Worm (Caenorhabditis elegans): ENCODE data around the gene C42D8.1.

C42D8.1 gene

DNA sequence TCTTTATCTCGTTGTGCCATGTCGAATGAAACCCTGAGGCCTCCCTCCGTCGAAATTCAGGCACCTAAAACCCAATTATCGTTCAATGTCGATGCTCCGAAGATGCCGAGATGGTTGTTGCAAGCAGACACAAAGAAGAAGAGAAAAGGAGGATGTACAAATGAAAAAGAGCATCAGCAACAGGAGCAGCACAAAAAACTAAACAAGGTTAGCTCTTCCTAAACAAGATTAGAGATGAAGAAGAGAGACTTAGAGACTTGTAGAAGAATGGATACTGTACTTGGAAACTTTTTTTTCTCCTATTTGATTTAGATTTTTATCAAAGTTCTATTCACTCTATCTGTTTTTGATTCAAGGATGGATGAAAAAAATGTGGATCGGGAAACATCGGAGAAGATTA is 8.3 kb downstream of the C42D8.1 start:
- TF ChIP-seq sma-9 (GFP tag; optimal IDR thresholded peaks at IDR 0.05) (peak; percentile 23), sma-9 (tag; optimal IDR thresholded peaks at IDR 0.05) (no peak), lsy-2 (tag; optimal IDR thresholded peaks at IDR 0.05) (peak in 1 of 2 experiments; percentile 39), sem-4 (tag; optimal IDR thresholded peaks at IDR 0.05) (peak; percentile 48), nhr-6 (tag; optimal IDR thresholded peaks at IDR 0.05) (peak; percentile 30), unc-62 (GFP tag; optimal IDR thresholded peaks at IDR 0.05) (no peak), C34F6.9 (tag; optimal IDR thresholded peaks at IDR 0.05) (peak; percentile 24), lin-11 (tag; optimal IDR thresholded peaks at IDR 0.05) (no peak), crh-2 (tag; optimal IDR thresholded peaks at IDR 0.05) (peak; percentile 0), peb-1 (tag; optimal IDR thresholded peaks at IDR 0.05) (no peak), nhr-237 (tag; optimal IDR thresholded peaks at IDR 0.05) (no peak), nhr-21 (tag; optimal IDR thresholded peaks at IDR 0.05) (no peak), ztf-1 (GFP tag; conservative IDR thresholded peaks at IDR 0.05) (no peak)

DNA sequence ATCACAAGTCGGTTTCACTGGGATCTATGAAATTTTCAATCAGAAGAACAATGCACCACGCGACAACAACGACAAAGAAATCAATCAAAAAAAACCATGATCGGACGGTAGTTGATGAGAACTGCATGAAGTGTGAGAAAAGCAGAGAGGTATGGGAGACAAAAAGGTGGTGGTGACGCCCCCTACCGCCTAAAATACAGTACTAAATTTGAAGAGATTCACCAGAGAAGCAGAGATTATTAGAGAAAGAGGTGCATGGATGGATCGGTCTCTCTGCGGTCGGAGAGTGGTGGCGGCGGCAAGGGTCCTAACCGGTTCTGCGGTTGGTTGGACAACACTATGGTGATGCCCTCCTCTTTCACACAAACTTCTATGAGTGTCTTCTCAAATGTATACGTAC is 9.9 kb downstream of the C42D8.1 start:
- TF ChIP-seq snpc-4 (tag; optimal IDR thresholded peaks at IDR 0.05) = no peak
- TF ChIP-seq nhr-25 (tag; optimal IDR thresholded peaks at IDR 0.05) = peak; percentile 83
- TF ChIP-seq skn-1 (tag; optimal IDR thresholded peaks at IDR 0.05) = no peak
- no peak for TF ChIP-seq R02D3.7 (tag; optimal IDR thresholded peaks at IDR 0.05)
- TF ChIP-seq mbf-1 (tag; optimal IDR thresholded peaks at IDR 0.05) = no peak
- no peak for TF ChIP-seq egl-27 (tag; optimal IDR thresholded peaks at IDR 0.05)
- peak in 1 of 2 experiments; percentile 32 for TF ChIP-seq lsy-2 (tag; optimal IDR thresholded peaks at IDR 0.05)
- TF ChIP-seq nhr-237 (tag; optimal IDR thresholded peaks at IDR 0.05) = no peak
- no peak for TF ChIP-seq nhr-12 (tag; optimal IDR thresholded peaks at IDR 0.05)
- peak; percentile 66 for TF ChIP-seq lin-39 (tag; optimal IDR thresholded peaks at IDR 0.05)
- no peak for TF ChIP-seq nhr-11 (tag; optimal IDR thresholded peaks at IDR 0.05)
- TF ChIP-seq ztf-4 (tag; optimal IDR thresholded peaks at IDR 0.05) = peak; percentile 17
- TF ChIP-seq peb-1 (tag; optimal IDR thresholded peaks at IDR 0.05) = no peak
- no peak for TF ChIP-seq unc-39 (tag; optimal IDR thresholded peaks at IDR 0.05)
- TF ChIP-seq crh-2 (tag; optimal IDR thresholded peaks at IDR 0.05) = peak; percentile 43
- TF ChIP-seq nhr-23 (tag; optimal IDR thresholded peaks at IDR 0.05) = no peak
- TF ChIP-seq gmeb-1 (tag; optimal IDR thresholded peaks at IDR 0.05) = peak; percentile 40
- no peak for TF ChIP-seq zag-1 (tag; optimal IDR thresholded peaks at IDR 0.05)
- no peak for TF ChIP-seq elt-1 (tag; optimal IDR thresholded peaks at IDR 0.05)
- peak; percentile 76 for TF ChIP-seq nhr-21 (tag; optimal IDR thresholded peaks at IDR 0.05)
- TF ChIP-seq dmd-4 (tag; optimal IDR thresholded peaks at IDR 0.05) = no peak
- peak; percentile 55 for TF ChIP-seq fos-1 (tag; optimal IDR thresholded peaks at IDR 0.05)
- TF ChIP-seq nhr-10 (tag; optimal IDR thresholded peaks at IDR 0.05) = no peak
- TF ChIP-seq F13H6.1 (tag; optimal IDR thresholded peaks at IDR 0.05) = peak; percentile 77
- TF ChIP-seq ceh-16 (tag; optimal IDR thresholded peaks at IDR 0.05) = no peak
- TF ChIP-seq unc-62 (GFP tag; optimal IDR thresholded peaks at IDR 0.05) = no peak
- TF ChIP-seq nhr-77 (tag; optimal IDR thresholded peaks at IDR 0.05) = no peak
- peak; percentile 69 for TF ChIP-seq sem-4 (tag; optimal IDR thresholded peaks at IDR 0.05)
- TF ChIP-seq sma-9 (GFP tag; optimal IDR thresholded peaks at IDR 0.05) = peak; percentile 71
- no peak for TF ChIP-seq sma-9 (tag; optimal IDR thresholded peaks at IDR 0.05)
- no peak for TF ChIP-seq ztf-1 (GFP tag; conservative IDR thresholded peaks at IDR 0.05)
- peak; percentile 20 for TF ChIP-seq C34F6.9 (tag; optimal IDR thresholded peaks at IDR 0.05)
- TF ChIP-seq unc-55 (GFP tag; optimal IDR thresholded peaks at IDR 0.05) = no peak
- no peak for TF ChIP-seq nhr-6 (tag; optimal IDR thresholded peaks at IDR 0.05)
- TF ChIP-seq nhr-129 (tag; optimal IDR thresholded peaks at IDR 0.05) = peak; percentile 53
- TF ChIP-seq sma-3 (GFP tag; optimal IDR thresholded peaks at IDR 0.05) = peak; percentile 81
- no peak for TF ChIP-seq lin-11 (tag; optimal IDR thresholded peaks at IDR 0.05)
- TF ChIP-seq ama-1 (optimal IDR thresholded peaks at IDR 0.05) = no peak
- no peak for TF ChIP-seq ceh-82 (tag; optimal IDR thresholded peaks at IDR 0.05)
- no peak for TF ChIP-seq ztf-11 (tag; optimal IDR thresholded peaks at IDR 0.05)
- TF ChIP-seq aly-2 (tag; optimal IDR thresholded peaks at IDR 0.05) = no peak
- TF ChIP-seq mab-5 (tag; optimal IDR thresholded peaks at IDR 0.05) = no peak
- TF ChIP-seq alr-1 (tag; optimal IDR thresholded peaks at IDR 0.05) = no peak
- TF ChIP-seq lin-13 (GFP tag; optimal IDR thresholded peaks at IDR 0.05) = peak; percentile 14
- peak; percentile 59 for TF ChIP-seq Y55F3AM.14 (GFP tag; optimal IDR thresholded peaks at IDR 0.05)
- TF ChIP-seq elt-3 (tag; optimal IDR thresholded peaks at IDR 0.05) = no peak
- TF ChIP-seq mdl-1 (tag; optimal IDR thresholded peaks at IDR 0.05) = peak in 1 of 2 experiments; percentile 50
- TF ChIP-seq blmp-1 (tag; optimal IDR thresholded peaks at IDR 0.05; ENCODE audit: insufficient read depth) = peak; percentile 72
- TF ChIP-seq ZK546.5 (tag; optimal IDR thresholded peaks at IDR 0.05) = no peak
